Fruit fly (Drosophila melanogaster): Measurements from ENCODE around the gene CG12213.

CG12213 gene

dm6 chr3R:12010202-12010824, 42.8 kb upstream of the CG12213 start, which contains the start of the genes KLHL18 and GCC185 (continued):
- TF ChIP-seq bsh (GFP tag; optimal IDR thresholded peaks at IDR 0.05) (peak in 1 of 2 experiments; percentile 61), Dip3 (GFP tag; optimal IDR thresholded peaks at IDR 0.05) (peak; percentile 66), gcm (GFP tag; optimal IDR thresholded peaks at IDR 0.05) (peak; percentile 16), CG4424 (GFP tag; optimal IDR thresholded peaks at IDR 0.05) (peak; percentile 78), toy (GFP tag; IDR thresholded peaks at IDR 0.05) (peak; percentile 9; the same call in 1 of the 2 replicates), hkb (optimal IDR thresholded peaks at IDR 0.05) (peak; percentile 65), hkb (GFP tag; IDR thresholded peaks at IDR 0.05) (0 out of 2 replicates have a peak, but pooled peaks have one; percentile 41), tna (GFP tag; IDR thresholded peaks at IDR 0.05; ENCODE audit: partially characterized antibody) (no peak; the same call in 1 of the 2 replicates), vvl (GFP tag; IDR thresholded peaks at IDR 0.05) (peak; percentile 73), CG18764 (GFP tag; optimal IDR thresholded peaks at IDR 0.05) (peak; percentile 69), D (optimal IDR thresholded peaks at IDR 0.05) (no peak), D (GFP tag; optimal IDR thresholded peaks at IDR 0.05) (peak; percentile 33), repo (GFP tag; optimal IDR thresholded peaks at IDR 0.05) (no peak), HLH3B (GFP tag; IDR thresholded peaks at IDR 0.05) (peak; percentile 61; the same call in 1 of the 2 replicates), CG7928 (GFP tag; optimal IDR thresholded peaks at IDR 0.05) (peak; percentile 22), jigr1 (GFP tag; IDR thresholded peaks at IDR 0.05) (peak; percentile 82; the same call in 2 of the 3 replicates), CG14441 (GFP tag; IDR thresholded peaks at IDR 0.05) (peak; percentile 69), gem (tag; optimal IDR thresholded peaks at IDR 0.05) (peak; percentile 86), Side (GFP tag; optimal IDR thresholded peaks at IDR 0.05) (peak; percentile 17), CG4707 (GFP tag; optimal IDR thresholded peaks at IDR 0.05) (no peak), trh (GFP tag; optimal IDR thresholded peaks at IDR 0.05) (peak; percentile 50), CG9817 (tag; optimal IDR thresholded peaks at IDR 0.05) (peak; percentile 88), Ptx1 (GFP tag; IDR thresholded peaks at IDR 0.05) (peak; percentile 80), HHEX (GFP tag; optimal IDR thresholded peaks at IDR 0.05) (peak; percentile 55), CG14667 (GFP tag; IDR thresholded peaks at IDR 0.05) (peak; percentile 56; the same call in 1 of the 2 replicates), CG15011 (GFP tag; optimal IDR thresholded peaks at IDR 0.05) (no peak), Sin3A (optimal IDR thresholded peaks at IDR 0.05) (peak; percentile 94), CG17359 (tag; optimal IDR thresholded peaks at IDR 0.05) (peak; percentile 41), abd-A (tag; optimal IDR thresholded peaks at IDR 0.05) (no peak), Xrp1 (GFP tag; IDR thresholded peaks at IDR 0.05) (peak; percentile 74), CG17385 (GFP tag; optimal IDR thresholded peaks at IDR 0.05) (no peak), vfl (GFP tag; optimal IDR thresholded peaks at IDR 0.05) (peak; percentile 63), Meics (GFP tag; optimal IDR thresholded peaks at IDR 0.05) (peak; percentile 69), CG10366 (GFP tag; IDR thresholded peaks at IDR 0.05) (peak; percentile 52; the same call in 1 of the 2 replicates), knrl (GFP tag; IDR thresholded peaks at IDR 0.05; ENCODE audit: partially characterized antibody) (peak; percentile 93), kay (GFP tag; optimal IDR thresholded peaks at IDR 0.05) (peak; percentile 65), Mes4 (GFP tag; optimal IDR thresholded peaks at IDR 0.05) (no peak), Max (GFP tag; optimal IDR thresholded peaks at IDR 0.05) (peak; percentile 78), CG7963 (GFP tag; IDR thresholded peaks at IDR 0.05; ENCODE audit: partially characterized antibody) (no peak), CG12236 (GFP tag; optimal IDR thresholded peaks at IDR 0.05) (peak; percentile 14), CG9609 (GFP tag; optimal IDR thresholded peaks at IDR 0.05) (peak; percentile 24), Elba2 (GFP tag; optimal IDR thresholded peaks at IDR 0.05) (peak; percentile 95), slou (GFP tag; optimal IDR thresholded peaks at IDR 0.05) (peak; percentile 65), Gsc (GFP tag; IDR thresholded peaks at IDR 0.05) (no peak), Dek (tag; optimal IDR thresholded peaks at IDR 0.05) (peak; percentile 73), phol (tag; optimal IDR thresholded peaks at IDR 0.05) (peak; percentile 87), NFAT (GFP tag; IDR thresholded peaks at IDR 0.05) (0 out of 2 replicates have a peak, but pooled peaks have one; percentile 37), E2f1 (GFP tag; IDR thresholded peaks at IDR 0.05) (peak; percentile 43; the same call in 1 of the 2 replicates), MBD-R2 (GFP tag; IDR thresholded peaks at IDR 0.05) (peak; percentile 82), ATbp (GFP tag; optimal IDR thresholded peaks at IDR 0.05) (no peak)
